Worm (Caenorhabditis elegans) whole organism, midembryonic: ENCODE results near the gene C15B12.2.

ENCODE experiments used
- cog-1 ChIP-seq: sonication (generic microtip); optimal IDR thresholded peaks from 2 replicates; lab custom pipeline; 2016; ENCODE audit warnings: missing genetic modification characterization, missing compliant biosample characterization
- flt-1 ChIP-seq: fragments of 200-800 bp; sonication (Bioruptor generic); IDR thresholded peaks from 2 replicates; pipeline ENCODE4 v1.3.6; 2022; ENCODE audit warnings: missing genetic modification characterization, missing compliant biosample characterization
- klf-2 ChIP-seq: fragments of 200-800 bp; sonication (Bioruptor generic); conservative IDR thresholded peaks from 2 replicates; pipeline ENCODE4 v1.3.6; 2022; ENCODE audit warnings: missing genetic modification reagents, missing genetic modification characterization, missing compliant biosample characterization
- med-1 ChIP-seq: sonication (generic microtip); optimal IDR thresholded peaks from 2 replicates; lab custom pipeline; 2017; ENCODE audit warnings: missing genetic modification characterization, mild to moderate bottlenecking, missing compliant biosample characterization, antibody characterized with exemption, missing genetic modification reagents; ENCODE audit not compliant: insufficient read depth
- ref-1 ChIP-seq: fragments of 200-800 bp; sonication (Bioruptor generic); conservative IDR thresholded peaks from 2 replicates; pipeline ENCODE4 v1.3.6; 2022; ENCODE audit warnings: missing genetic modification reagents, missing genetic modification characterization, missing compliant biosample characterization
- tab-1 ChIP-seq: fragments of 200-800 bp; sonication (Bioruptor generic); IDR thresholded peaks from 2 replicates; pipeline ENCODE4 v1.3.6; 2022; ENCODE audit warnings: missing genetic modification characterization, missing compliant biosample characterization
- ztf-23 ChIP-seq: fragments of 200-800 bp; sonication (Bioruptor generic); IDR thresholded peaks from 2 replicates; pipeline ENCODE4 v1.3.6; 2022; ENCODE audit warnings: missing genetic modification reagents, missing genetic modification characterization, missing compliant biosample characterization

- no peak for TF ChIP-seq cog-1 (tag; lab: Kevin White, UChicago)
- TF ChIP-seq flt-1 (GFP tag; lab: Robert Waterston, UW): no peak
- no peak for TF ChIP-seq med-1
- no peak for TF ChIP-seq klf-2 (GFP tag; lab: Robert Waterston, UW)
- no peak for TF ChIP-seq ref-1 (GFP tag; lab: Robert Waterston, UW)
- TF ChIP-seq ztf-23 (GFP tag; lab: Robert Waterston, UW): no peak
- TF ChIP-seq tab-1 (GFP tag; lab: Robert Waterston, UW): no peak
Observed at ce11 chrX:6430510-6430909, 32.7 kb upstream of the C15B12.2 start, which contains the start of gene ctsa-2.
